Fruit fly (Drosophila melanogaster) Kc167 (cell line): ENCODE data around the gene Lnk.

Source experiments
- Myc ChIP-seq: fragments of >200 bp; optimal IDR thresholded peaks from 2 replicates; lab custom pipeline; 2017; ENCODE audit warnings: missing external identifiers
- ttk ChIP-seq: sonication (Bioruptor generic); optimal IDR thresholded peaks from 2 replicates; lab custom pipeline; 2017; ENCODE audit warnings: missing external identifiers

dm6 chr3R:25880198-25880970 is 8.0 kb upstream of the Lnk start:
- no peak for TF ChIP-seq Myc
- no peak for TF ChIP-seq ttk (lab: Kevin White, UChicago)
